Worm (Caenorhabditis elegans) whole organism, L4 larva: ENCODE measurements around the gene Y54G11A.4.

Experiments used
- aly-2 ChIP-seq: sonication (generic microtip); optimal IDR thresholded peaks from 2 replicates; lab custom pipeline; 2018; ENCODE audit warnings: missing biosample characterization, missing genetic modification characterization
- lin-15B ChIP-seq: fragments of 150-350 bp; sonication (generic microtip); optimal IDR thresholded peaks from 3 replicates; lab custom pipeline; 2014; ENCODE audit warnings: missing biosample characterization, missing genetic modification characterization
- spr-3 ChIP-seq: fragments of 200-800 bp; sonication (Bioruptor generic); optimal IDR thresholded peaks from 2 replicates; lab custom pipeline; 2018; ENCODE audit warnings: mild to moderate bottlenecking, missing genetic modification characterization, missing compliant biosample characterization

DNA sequence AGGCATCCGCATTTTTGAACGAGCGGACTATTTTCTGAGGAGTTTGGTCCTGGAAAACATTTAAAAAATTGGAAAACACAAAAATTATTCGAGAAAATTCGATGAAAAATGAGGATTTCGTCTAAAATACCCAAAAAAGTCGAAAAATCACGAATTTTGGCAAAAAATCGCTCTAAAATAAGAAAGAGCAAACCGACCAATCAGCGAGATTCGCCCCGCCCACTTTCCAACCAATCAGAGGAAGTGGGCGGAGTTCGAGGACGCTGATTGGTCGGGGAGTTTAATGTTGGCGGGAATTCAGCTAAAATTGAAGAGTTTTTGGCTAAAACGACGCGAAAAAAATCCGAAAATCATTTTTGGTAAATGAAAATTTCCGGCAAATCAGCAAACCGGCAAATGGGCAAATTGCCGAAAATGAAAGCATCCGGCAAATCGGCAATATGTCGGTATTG, 23.5 kb upstream of the Y54G11A.4 start, which contains the start of gene Y54G11A.1:
- TF ChIP-seq aly-2 (tag; lab: Kevin White, UChicago) (no peak), spr-3 (GFP tag; lab: Kevin White, UChicago) (no peak), lin-15B (tag; lab: Kevin White, UChicago) (no peak)
